Worm (Caenorhabditis elegans): Measurements from ENCODE around the gene top-2.

Gene top-2

ce11 chrII:11902203-11902602 is 27.3 kb downstream of the top-2 start:
- peak; percentile 96 for TF ChIP-seq unc-62 (GFP tag; optimal IDR thresholded peaks at IDR 0.05)
- TF ChIP-seq ham-2 (GFP tag; optimal IDR thresholded peaks at IDR 0.05), result no peak
- TF ChIP-seq hlh-1 (tag; optimal IDR thresholded peaks at IDR 0.05), result no peak
- peak; percentile 15 for TF ChIP-seq unc-120 (tag; optimal IDR thresholded peaks at IDR 0.05; ENCODE audit: poor library complexity, severe bottlenecking)
- no peak for TF ChIP-seq lin-13 (tag; optimal IDR thresholded peaks at IDR 0.05)
- TF ChIP-seq nhr-2 (tag; optimal IDR thresholded peaks at IDR 0.05), result peak; percentile 79

ce11 chrII:11905023-11905422 is 30.1 kb downstream of the top-2 start:
- TF ChIP-seq mep-1 (tag; optimal IDR thresholded peaks at IDR 0.05), result no peak
- TF ChIP-seq cnd-1 (tag; optimal IDR thresholded peaks at IDR 0.05), result peak; percentile 53

- TF ChIP-seq nhr-12 (tag; optimal IDR thresholded peaks at IDR 0.05) (no peak), mep-1 (tag; optimal IDR thresholded peaks at IDR 0.05) (no peak), blmp-1 (tag; optimal IDR thresholded peaks at IDR 0.05) (no peak), ztf-11 (tag; optimal IDR thresholded peaks at IDR 0.05) (no peak), mab-5 (tag; optimal IDR thresholded peaks at IDR 0.05) (no peak), lsy-2 (tag; optimal IDR thresholded peaks at IDR 0.05) (no peak), sptf-1 (tag; optimal IDR thresholded peaks at IDR 0.05) (no peak), drap-1 (GFP tag; optimal IDR thresholded peaks at IDR 0.05) (no peak), zip-8 (tag; optimal IDR thresholded peaks at IDR 0.05) (no peak), flh-1 (GFP tag; optimal IDR thresholded peaks at IDR 0.05) (no peak), ham-2 (GFP tag; optimal IDR thresholded peaks at IDR 0.05) (no peak), elt-3 (tag; optimal IDR thresholded peaks at IDR 0.05) (no peak), nhr-237 (tag; optimal IDR thresholded peaks at IDR 0.05) (no peak), lin-32 (GFP tag; optimal IDR thresholded peaks at IDR 0.05) (no peak), unc-120 (tag; optimal IDR thresholded peaks at IDR 0.05; ENCODE audit: poor library complexity, severe bottlenecking) (no peak), sem-2 (GFP tag; optimal IDR thresholded peaks at IDR 0.05) (no peak), mls-2 (tag; optimal IDR thresholded peaks at IDR 0.05) (no peak)
Observed at ce11 chrII:11906217-11906616, 31.3 kb downstream of the top-2 start, which contains the start of gene ZK930.4. Gene ZK930.4 (plus strand): TSS chrII:11906517.

- TF ChIP-seq nhr-12 (tag; optimal IDR thresholded peaks at IDR 0.05), result no peak
- TF ChIP-seq unc-39 (tag; optimal IDR thresholded peaks at IDR 0.05), result no peak
- TF ChIP-seq ces-1 (GFP tag; optimal IDR thresholded peaks at IDR 0.05), result no peak
- no peak for TF ChIP-seq zip-8 (tag; optimal IDR thresholded peaks at IDR 0.05)
- TF ChIP-seq elt-1 (tag; optimal IDR thresholded peaks at IDR 0.05; ENCODE audit: borderline replicate concordance, insufficient read depth), result no peak
- TF ChIP-seq lsy-2 (tag; optimal IDR thresholded peaks at IDR 0.05), result no peak
- TF ChIP-seq mls-2 (tag; optimal IDR thresholded peaks at IDR 0.05), result no peak
- no peak for TF ChIP-seq elt-3 (tag; optimal IDR thresholded peaks at IDR 0.05)
- no peak for TF ChIP-seq pha-4 (tag; optimal IDR thresholded peaks at IDR 0.05)
- TF ChIP-seq cnd-1 (tag; optimal IDR thresholded peaks at IDR 0.05), result no peak
- TF ChIP-seq nhr-2 (tag; optimal IDR thresholded peaks at IDR 0.05), result no peak
- TF ChIP-seq mep-1 (tag; optimal IDR thresholded peaks at IDR 0.05), result no peak
Observed at ce11 chrII:11910569-11910968, 35.6 kb downstream of the top-2 start.

- TF ChIP-seq nhr-76 (tag; optimal IDR thresholded peaks at IDR 0.05), result no peak
Observed at ce11 chrII:11914304-11914703, 39.4 kb downstream of the top-2 start, which contains the start of gene ZK930.7. Gene ZK930.7 (plus strand): TSS chrII:11914604.

- TF ChIP-seq elt-3 (tag; optimal IDR thresholded peaks at IDR 0.05), result no peak
- TF ChIP-seq flh-1 (GFP tag; optimal IDR thresholded peaks at IDR 0.05), result no peak
- no peak for TF ChIP-seq cnd-1 (tag; optimal IDR thresholded peaks at IDR 0.05)
- TF ChIP-seq lsy-2 (tag; optimal IDR thresholded peaks at IDR 0.05), result peak; percentile 87
- TF ChIP-seq mab-5 (tag; optimal IDR thresholded peaks at IDR 0.05), result no peak
- no peak for TF ChIP-seq unc-62 (GFP tag; optimal IDR thresholded peaks at IDR 0.05)
- no peak for TF ChIP-seq nhr-237 (tag; optimal IDR thresholded peaks at IDR 0.05)
Observed at ce11 chrII:11915770-11916554, 41.0 kb downstream of the top-2 start, which contains the start of the genes vps-15 and hmg-12. Gene vps-15 (minus strand): TSS chrII:11915852. Gene hmg-12 (plus strand): TSS chrII:11916513.
